Fruit fly (Drosophila melanogaster): ENCODE data around the gene Nmd3.

Gene Nmd3

dm6 chrX:2172420-2172827 is 12.0 kb downstream of the Nmd3 start, which contains the start of gene ND-B14.5A (continued):
- TF ChIP-seq CG17361 (GFP tag; IDR thresholded peaks at IDR 0.05): no peak
- no peak for TF ChIP-seq fd3F (GFP tag; optimal IDR thresholded peaks at IDR 0.05)
- TF ChIP-seq tio (GFP tag; optimal IDR thresholded peaks at IDR 0.05): no peak
- TF ChIP-seq CG9215 (GFP tag; IDR thresholded peaks at IDR 0.05): no peak
- TF ChIP-seq CG4617 (GFP tag; optimal IDR thresholded peaks at IDR 0.05; ENCODE audit: borderline replicate concordance): peak; percentile 61
- TF ChIP-seq pho (GFP tag; optimal IDR thresholded peaks at IDR 0.05): no peak
- no peak for TF ChIP-seq Atf3 (GFP tag; optimal IDR thresholded peaks at IDR 0.05)
- no peak for TF ChIP-seq ATbp (GFP tag; optimal IDR thresholded peaks at IDR 0.05)
- no peak for TF ChIP-seq CG8290 (GFP tag; optimal IDR thresholded peaks at IDR 0.05)
- TF ChIP-seq CG8290 (tag; optimal IDR thresholded peaks at IDR 0.05): peak in 1 of 2 experiments; percentile 27
- TF ChIP-seq emc (GFP tag; optimal IDR thresholded peaks at IDR 0.05): no peak
- TF ChIP-seq CG18764 (GFP tag; optimal IDR thresholded peaks at IDR 0.05): no peak
- TF ChIP-seq onecut (GFP tag; IDR thresholded peaks at IDR 0.05): peak; percentile 49
- TF ChIP-seq zfh2 (GFP tag; optimal IDR thresholded peaks at IDR 0.05): no peak
- TF ChIP-seq pnt (GFP tag; optimal IDR thresholded peaks at IDR 0.05): no peak
- no peak for TF ChIP-seq sens-2 (GFP tag; IDR thresholded peaks at IDR 0.05)
- TF ChIP-seq nmo (GFP tag; optimal IDR thresholded peaks at IDR 0.05): peak; percentile 17
- TF ChIP-seq CG9437 (GFP tag; optimal IDR thresholded peaks at IDR 0.05): no peak
- TF ChIP-seq so (GFP tag; IDR thresholded peaks at IDR 0.05): no peak
- TF ChIP-seq CG13424 (tag; optimal IDR thresholded peaks at IDR 0.05): no peak
- no peak for TF ChIP-seq CG10979 (tag; optimal IDR thresholded peaks at IDR 0.05)
- TF ChIP-seq CG17912 (GFP tag; optimal IDR thresholded peaks at IDR 0.05): no peak
- TF ChIP-seq Abd-B (GFP tag; optimal IDR thresholded peaks at IDR 0.05): no peak
- TF ChIP-seq esg (GFP tag; conservative IDR thresholded peaks at IDR 0.05): no peak
- no peak for TF ChIP-seq dmrt11E (tag; optimal IDR thresholded peaks at IDR 0.05)
- TF ChIP-seq CG18476 (GFP tag; optimal IDR thresholded peaks at IDR 0.05): no peak
- TF ChIP-seq CG15696 (tag; optimal IDR thresholded peaks at IDR 0.05): no peak
- no peak for TF ChIP-seq CkIIα-i1 (GFP tag; IDR thresholded peaks at IDR 0.05)
- no peak for TF ChIP-seq Adf1 (GFP tag; IDR thresholded peaks at IDR 0.05)
- no peak for TF ChIP-seq cato (GFP tag; optimal IDR thresholded peaks at IDR 0.05; ENCODE audit: borderline replicate concordance)
- peak; percentile 87 for TF ChIP-seq hbn (GFP tag; IDR thresholded peaks at IDR 0.05; ENCODE audit: partially characterized antibody)
- no peak for TF ChIP-seq CG9609 (GFP tag; optimal IDR thresholded peaks at IDR 0.05)
- peak; percentile 7 for TF ChIP-seq grau (tag; optimal IDR thresholded peaks at IDR 0.05)
- peak; percentile 96 for TF ChIP-seq mld (GFP tag; IDR thresholded peaks at IDR 0.05; ENCODE audit: partially characterized antibody)
- no peak for TF ChIP-seq Oaz (GFP tag; IDR thresholded peaks at IDR 0.05)

DNA sequence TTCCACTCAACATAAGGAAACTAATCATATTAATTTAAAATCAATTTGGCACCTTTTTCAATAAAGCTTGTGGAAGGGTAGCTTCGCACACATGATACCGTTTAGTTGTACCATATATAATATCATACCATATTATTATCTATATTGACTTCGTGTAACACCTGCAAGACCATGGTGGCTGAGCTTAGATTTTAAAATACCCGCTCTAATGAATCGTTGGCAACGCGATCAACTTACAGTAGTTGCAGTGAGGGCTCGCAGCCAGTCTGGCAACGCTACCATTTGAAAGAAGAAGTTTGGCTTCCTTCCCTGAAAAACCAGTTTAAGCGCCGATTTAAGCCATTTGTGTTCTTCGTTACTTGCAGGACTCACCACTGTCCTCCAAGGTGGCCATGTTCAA is 14.0 kb downstream of the Nmd3 start:
- TF ChIP-seq tgo (GFP tag; IDR thresholded peaks at IDR 0.05) (no peak), CG10959 (GFP tag; IDR thresholded peaks at IDR 0.05) (no peak), Sin3A (optimal IDR thresholded peaks at IDR 0.05) (peak; percentile 75), CG15269 (tag; optimal IDR thresholded peaks at IDR 0.05) (no peak), Hsf (GFP tag; optimal IDR thresholded peaks at IDR 0.05) (no peak), Pdp1 (GFP tag; optimal IDR thresholded peaks at IDR 0.05) (no peak), pum (GFP tag; optimal IDR thresholded peaks at IDR 0.05) (no peak), Oli (tag; optimal IDR thresholded peaks at IDR 0.05) (no peak), CG1603 (tag; optimal IDR thresholded peaks at IDR 0.05) (peak; percentile 11), CG15514 (GFP tag; optimal IDR thresholded peaks at IDR 0.05) (peak; percentile 12), BEAF-32 (GFP tag; optimal IDR thresholded peaks at IDR 0.05) (peak; percentile 30), lbe (GFP tag; optimal IDR thresholded peaks at IDR 0.05) (no peak), Myb (GFP tag; optimal IDR thresholded peaks at IDR 0.05) (peak; percentile 27), Ssrp (tag; optimal IDR thresholded peaks at IDR 0.05) (no peak), ken (GFP tag; IDR thresholded peaks at IDR 0.05) (no peak), D19B (GFP tag; optimal IDR thresholded peaks at IDR 0.05) (no peak), NK7.1 (GFP tag; optimal IDR thresholded peaks at IDR 0.05) (no peak), Med (GFP tag) (peak; percentile 19), danr (GFP tag; IDR thresholded peaks at IDR 0.05) (no peak)

Data from whole organism, embryonic.